7 worm cellular contexts compared by ENCODE assay signal in the genomic region with DNA sequence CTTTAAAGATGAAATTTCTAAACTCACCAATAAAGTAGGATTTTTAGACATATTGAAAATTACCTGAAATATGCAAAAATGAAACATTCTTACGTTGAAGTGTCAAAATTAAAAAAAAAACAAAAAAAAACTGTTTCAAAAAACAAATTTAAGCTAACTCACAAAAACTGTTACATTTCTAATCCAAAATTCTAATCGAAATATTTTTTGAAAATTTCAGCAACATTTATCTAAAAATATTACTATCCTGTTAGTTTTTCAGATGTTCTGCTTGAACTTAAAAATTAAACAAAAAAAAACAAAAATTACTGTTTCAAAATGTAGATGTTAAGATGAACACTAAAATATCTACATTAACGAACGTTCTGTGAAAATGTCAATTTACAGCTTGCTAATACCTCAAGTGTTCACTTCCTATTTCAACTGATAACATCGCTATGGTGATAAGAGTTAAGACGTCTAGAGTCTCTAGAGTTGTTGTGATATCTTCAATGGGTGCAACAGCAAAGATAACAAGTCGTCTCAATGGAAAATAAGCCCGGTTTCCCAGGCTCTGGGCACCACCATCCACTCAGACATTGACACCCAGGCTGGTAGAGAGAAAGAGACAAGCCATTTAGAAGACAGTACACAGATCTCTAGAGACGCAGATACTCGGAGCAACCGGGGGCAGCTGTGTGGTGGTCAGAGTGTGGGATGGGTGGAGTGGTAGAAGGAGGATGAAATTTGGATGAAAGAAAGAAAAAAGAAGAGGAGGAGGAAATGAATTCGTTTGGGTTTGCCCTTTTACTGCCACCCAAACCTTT.
TF ChIP-seq lines count a peak whose summit lies in the region.

Gene H12I19.115 (minus strand): TSS at position 51 of the 806 bp plus-strand sequence.

TF ChIP-seq in whole organism, L1 larva, 84 proteins besides CTCF, POLR2A, EP300 and RAD21 (continues in another document):
- TF ChIP-seq aha-1 (tag; optimal IDR thresholded peaks at IDR 0.05; lab: Kevin White, UChicago), result no peak
- no peak for TF ChIP-seq ceh-90 (tag; optimal IDR thresholded peaks at IDR 0.05; lab: Kevin White, UChicago)
- peak; percentile 12 for TF ChIP-seq mep-1 (tag; optimal IDR thresholded peaks at IDR 0.05; lab: Kevin White, UChicago)
- no peak for TF ChIP-seq ceh-88 (GFP tag; IDR thresholded peaks at IDR 0.05; lab: Robert Waterston, UW)
- peak; percentile 16 for TF ChIP-seq dsc-1 (tag; optimal IDR thresholded peaks at IDR 0.05; lab: Kevin White, UChicago)
- TF ChIP-seq lsy-2 (tag; optimal IDR thresholded peaks at IDR 0.05; lab: Kevin White, UChicago), result peak in 1 of 2 experiments; percentile 28
- no peak for TF ChIP-seq snpc-4 (tag; optimal IDR thresholded peaks at IDR 0.05; lab: Kevin White, UChicago)
- no peak for TF ChIP-seq zag-1 (tag; optimal IDR thresholded peaks at IDR 0.05; lab: Kevin White, UChicago)
- TF ChIP-seq nhr-47 (tag; optimal IDR thresholded peaks at IDR 0.05; lab: Kevin White, UChicago), result peak; percentile 3
- TF ChIP-seq ceh-63 (GFP tag; optimal IDR thresholded peaks at IDR 0.05; lab: Kevin White, UChicago), result no peak
- TF ChIP-seq fkh-8 (tag; optimal IDR thresholded peaks at IDR 0.05; lab: Kevin White, UChicago), result peak; percentile 47

TF ChIP-seq in whole organism, L2 larva, 48 proteins besides CTCF, POLR2A, EP300 and RAD21 (continues in another document):
- TF ChIP-seq F13H6.1 (tag; optimal IDR thresholded peaks at IDR 0.05; lab: Kevin White, UChicago), result no peak
- peak; percentile 30 for TF ChIP-seq C34F6.9 (tag; optimal IDR thresholded peaks at IDR 0.05; lab: Kevin White, UChicago)
- TF ChIP-seq nhr-129 (tag; optimal IDR thresholded peaks at IDR 0.05; lab: Kevin White, UChicago), result peak; percentile 83
- no peak for TF ChIP-seq peb-1 (tag; optimal IDR thresholded peaks at IDR 0.05; lab: Kevin White, UChicago)
- no peak for TF ChIP-seq blmp-1 (tag; optimal IDR thresholded peaks at IDR 0.05; lab: Kevin White, UChicago; ENCODE audit: insufficient read depth)
- no peak for TF ChIP-seq nhr-6 (tag; optimal IDR thresholded peaks at IDR 0.05; lab: Kevin White, UChicago)
- TF ChIP-seq unc-39 (tag; optimal IDR thresholded peaks at IDR 0.05; lab: Kevin White, UChicago), result no peak
- no peak for TF ChIP-seq mab-5 (tag; optimal IDR thresholded peaks at IDR 0.05; lab: Kevin White, UChicago)
- peak; percentile 15 for TF ChIP-seq unc-55 (GFP tag; optimal IDR thresholded peaks at IDR 0.05; lab: Kevin White, UChicago)
- TF ChIP-seq mbf-1 (tag; optimal IDR thresholded peaks at IDR 0.05; lab: Kevin White, UChicago), result no peak
- no peak for TF ChIP-seq sma-3 (GFP tag; optimal IDR thresholded peaks at IDR 0.05; lab: Kevin White, UChicago)
- TF ChIP-seq egl-27 (tag; optimal IDR thresholded peaks at IDR 0.05; lab: Kevin White, UChicago), result no peak

TF ChIP-seq in whole organism, L3 larva, 47 proteins besides CTCF, POLR2A, EP300 and RAD21 (continues in another document):
- TF ChIP-seq zag-1 (tag; optimal IDR thresholded peaks at IDR 0.05; lab: Kevin White, UChicago), result no peak
- TF ChIP-seq unc-39 (tag; optimal IDR thresholded peaks at IDR 0.05; lab: Kevin White, UChicago), result no peak
- TF ChIP-seq elt-1 (tag; optimal IDR thresholded peaks at IDR 0.05; lab: Kevin White, UChicago), result no peak
- TF ChIP-seq mml-1 (tag; optimal IDR thresholded peaks at IDR 0.05; lab: Kevin White, UChicago), result no peak
- no peak for TF ChIP-seq nhr-23 (tag; optimal IDR thresholded peaks at IDR 0.05; lab: Kevin White, UChicago)
- no peak for TF ChIP-seq fkh-2 (tag; optimal IDR thresholded peaks at IDR 0.05; lab: Kevin White, UChicago)
- no peak for TF ChIP-seq egl-27 (tag; optimal IDR thresholded peaks at IDR 0.05; lab: Kevin White, UChicago)
- TF ChIP-seq egl-5 (tag; optimal IDR thresholded peaks at IDR 0.05; lab: Kevin White, UChicago), result no peak
- no peak for TF ChIP-seq nhr-237 (tag; optimal IDR thresholded peaks at IDR 0.05; lab: Kevin White, UChicago)
- TF ChIP-seq nfya-1 (tag; optimal IDR thresholded peaks at IDR 0.05; lab: Kevin White, UChicago; ENCODE audit: insufficient read depth), result peak; percentile 66
- no peak for TF ChIP-seq nhr-43 (tag; optimal IDR thresholded peaks at IDR 0.05; lab: Kevin White, UChicago; ENCODE audit: poor library complexity, severe bottlenecking)
- TF ChIP-seq nhr-76 (tag; optimal IDR thresholded peaks at IDR 0.05; lab: Kevin White, UChicago), result no peak

TF ChIP-seq in whole organism, L4 larva, 104 proteins besides CTCF, POLR2A, EP300 and RAD21:
- TF ChIP-seq ceh-32 (tag; optimal IDR thresholded peaks at IDR 0.05; lab: Kevin White, UChicago; ENCODE audit: poor library complexity) (no peak), F49E8.2 (tag; optimal IDR thresholded peaks at IDR 0.05; lab: Kevin White, UChicago; ENCODE audit: borderline replicate concordance) (no peak), pqm-1 (tag; optimal IDR thresholded peaks at IDR 0.05; lab: Kevin White, UChicago) (peak; percentile 60), daf-16 (GFP tag; optimal IDR thresholded peaks at IDR 0.05; lab: Kevin White, UChicago) (no peak), daf-16 (tag; optimal IDR thresholded peaks at IDR 0.05; lab: Kevin White, UChicago) (peak; percentile 53), unc-39 (tag; optimal IDR thresholded peaks at IDR 0.05; lab: Kevin White, UChicago) (no peak), pha-4 (GFP tag; IDR thresholded peaks at IDR 0.05; lab: Robert Waterston, UW) (no peak), pha-4 (tag; optimal IDR thresholded peaks at IDR 0.05; lab: Kevin White, UChicago) (no peak), skn-1 (tag; optimal IDR thresholded peaks at IDR 0.05; lab: Kevin White, UChicago) (no peak)

TF ChIP-seq in whole organism, early embryonic, 17 proteins besides CTCF, POLR2A, EP300 and RAD21:
- peak; percentile 13 for TF ChIP-seq F13C5.2 (tag; optimal IDR thresholded peaks at IDR 0.05; lab: Kevin White, UChicago)
- TF ChIP-seq pes-1 (GFP tag; IDR thresholded peaks at IDR 0.05; lab: Robert Waterston, UW), result no peak

TF ChIP-seq in whole organism, late embryonic, 69 proteins besides CTCF, POLR2A, EP300 and RAD21:
- TF ChIP-seq hlh-30 (tag; optimal IDR thresholded peaks at IDR 0.05; lab: Kevin White, UChicago; ENCODE audit: insufficient read depth), result no peak
- peak; percentile 63 for TF ChIP-seq nfya-1 (tag; optimal IDR thresholded peaks at IDR 0.05; lab: Kevin White, UChicago)
- peak; percentile 97 for TF ChIP-seq elt-2 (tag; optimal IDR thresholded peaks at IDR 0.05; lab: Kevin White, UChicago)
- peak; percentile 11 for TF ChIP-seq ceh-18 (tag; optimal IDR thresholded peaks at IDR 0.05; lab: Kevin White, UChicago)
- TF ChIP-seq syd-9 (tag; optimal IDR thresholded peaks at IDR 0.05; lab: Kevin White, UChicago), result peak; percentile 4
- TF ChIP-seq ceh-31 (tag; optimal IDR thresholded peaks at IDR 0.05; lab: Kevin White, UChicago), result peak; percentile 23
- TF ChIP-seq tbx-2 (tag; optimal IDR thresholded peaks at IDR 0.05; lab: Kevin White, UChicago), result peak; percentile 39
- no peak for TF ChIP-seq sox-2 (GFP tag; IDR thresholded peaks at IDR 0.05; lab: Robert Waterston, UW)
- no peak for TF ChIP-seq ceh-14 (tag; optimal IDR thresholded peaks at IDR 0.05; lab: Kevin White, UChicago)
- TF ChIP-seq F13H6.1 (tag; optimal IDR thresholded peaks at IDR 0.05; lab: Kevin White, UChicago), result no peak
- peak; percentile 34 for TF ChIP-seq unc-42 (tag; optimal IDR thresholded peaks at IDR 0.05; lab: Kevin White, UChicago)
- peak; percentile 31 for TF ChIP-seq rnt-1 (tag; optimal IDR thresholded peaks at IDR 0.05; lab: Kevin White, UChicago)
- peak; percentile 36 for TF ChIP-seq unc-55 (GFP tag; optimal IDR thresholded peaks at IDR 0.05; lab: Kevin White, UChicago)
- TF ChIP-seq fax-1 (tag; optimal IDR thresholded peaks at IDR 0.05; lab: Kevin White, UChicago), result no peak
- no peak for TF ChIP-seq pax-1 (tag; optimal IDR thresholded peaks at IDR 0.05; lab: Kevin White, UChicago)
- no peak for TF ChIP-seq sdc-2 (tag; optimal IDR thresholded peaks at IDR 0.05; lab: Kevin White, UChicago)
- TF ChIP-seq che-1 (tag; optimal IDR thresholded peaks at IDR 0.05; lab: Kevin White, UChicago), result peak; percentile 20
TF ChIP-seq in whole organism, late embryonic: peak in this region for 10.

TF ChIP-seq in whole organism, mixed stage, embryonic, 35 proteins besides CTCF, POLR2A, EP300 and RAD21 (continues in another document):
- TF ChIP-seq zip-8 (tag; optimal IDR thresholded peaks at IDR 0.05; lab: Kevin White, UChicago) (no peak), sptf-1 (tag; optimal IDR thresholded peaks at IDR 0.05; lab: Kevin White, UChicago) (no peak), cnd-1 (tag; optimal IDR thresholded peaks at IDR 0.05; lab: Kevin White, UChicago) (no peak), unc-62 (GFP tag; optimal IDR thresholded peaks at IDR 0.05; lab: Kevin White, UChicago) (peak; percentile 13), unc-39 (tag; optimal IDR thresholded peaks at IDR 0.05; lab: Kevin White, UChicago) (no peak), elt-3 (tag; optimal IDR thresholded peaks at IDR 0.05; lab: Kevin White, UChicago) (no peak), ceh-43 (GFP tag; optimal IDR thresholded peaks at IDR 0.05; lab: Kevin White, UChicago) (no peak), nhr-76 (tag; optimal IDR thresholded peaks at IDR 0.05; lab: Kevin White, UChicago) (no peak), nhr-2 (tag; optimal IDR thresholded peaks at IDR 0.05; lab: Kevin White, UChicago) (no peak), elt-1 (tag; optimal IDR thresholded peaks at IDR 0.05; lab: Kevin White, UChicago; ENCODE audit: borderline replicate concordance, insufficient read depth) (no peak), unc-120 (tag; optimal IDR thresholded peaks at IDR 0.05; lab: Kevin White, UChicago; ENCODE audit: poor library complexity, severe bottlenecking) (no peak), sem-2 (GFP tag; optimal IDR thresholded peaks at IDR 0.05; lab: Kevin White, UChicago) (no peak), pha-4 (tag; optimal IDR thresholded peaks at IDR 0.05; lab: Kevin White, UChicago) (no peak), nhr-237 (tag; optimal IDR thresholded peaks at IDR 0.05; lab: Kevin White, UChicago) (no peak), lin-32 (GFP tag; optimal IDR thresholded peaks at IDR 0.05; lab: Kevin White, UChicago) (peak; percentile 28), nhr-28 (tag; optimal IDR thresholded peaks at IDR 0.05; lab: Kevin White, UChicago) (no peak), mls-2 (tag; optimal IDR thresholded peaks at IDR 0.05; lab: Kevin White, UChicago) (no peak), mab-5 (tag; optimal IDR thresholded peaks at IDR 0.05; lab: Kevin White, UChicago) (no peak), ham-2 (GFP tag; optimal IDR thresholded peaks at IDR 0.05; lab: Kevin White, UChicago) (no peak), blmp-1 (tag; optimal IDR thresholded peaks at IDR 0.05; lab: Kevin White, UChicago) (no peak), lin-13 (tag; optimal IDR thresholded peaks at IDR 0.05; lab: Kevin White, UChicago) (no peak), drap-1 (GFP tag; optimal IDR thresholded peaks at IDR 0.05; lab: Kevin White, UChicago) (no peak), hlh-1 (tag; optimal IDR thresholded peaks at IDR 0.05; lab: Kevin White, UChicago) (peak; percentile 94), M03D4.4 (tag; optimal IDR thresholded peaks at IDR 0.05; lab: Kevin White, UChicago) (no peak), ceh-83 (GFP tag; optimal IDR thresholded peaks at IDR 0.05; lab: Kevin White, UChicago) (peak; percentile 16), lsy-2 (tag; optimal IDR thresholded peaks at IDR 0.05; lab: Kevin White, UChicago) (no peak)

Comparison
In these comparisons a context has a peak if more than half of its experiments do, and no peak if none do; other contexts are left out.
1. Of the 29 proteins assayed by ChIP-seq in both whole organism, L4 larva and whole organism, L1 larva: peak only in whole organism, L4 larva: pqm-1; only in whole organism, L1 larva: mep-1; in both: none; in neither: 25; mixed calls (peak in some experiments, not most) for 2.